Fruit fly (Drosophila melanogaster): ENCODE results near the gene CG31606.

CG31606 gene

DNA sequence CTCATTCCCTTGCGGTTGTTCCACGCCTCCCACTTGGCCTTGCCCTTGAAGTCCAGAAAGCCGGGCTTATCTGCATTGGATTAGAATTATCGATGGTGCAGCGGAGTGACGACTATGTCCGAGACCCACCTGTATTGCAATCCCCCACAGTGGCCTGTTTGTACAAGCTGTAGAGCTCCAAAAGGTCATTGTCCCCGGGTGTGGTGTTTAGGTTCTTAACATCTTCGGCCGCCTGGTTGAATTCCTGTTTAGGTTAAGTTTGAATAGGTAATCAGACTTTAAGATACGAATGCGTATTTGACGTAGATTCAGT lies 14.5 kb downstream of the CG31606 start:
- peak; percentile 99 for TF ChIP-seq EcR (GFP tag; optimal IDR thresholded peaks at IDR 0.05)
- no peak for TF ChIP-seq fd96Ca (GFP tag; IDR thresholded peaks at IDR 0.05)
- no peak for TF ChIP-seq Pif1B (GFP tag; optimal IDR thresholded peaks at IDR 0.05)

DNA sequence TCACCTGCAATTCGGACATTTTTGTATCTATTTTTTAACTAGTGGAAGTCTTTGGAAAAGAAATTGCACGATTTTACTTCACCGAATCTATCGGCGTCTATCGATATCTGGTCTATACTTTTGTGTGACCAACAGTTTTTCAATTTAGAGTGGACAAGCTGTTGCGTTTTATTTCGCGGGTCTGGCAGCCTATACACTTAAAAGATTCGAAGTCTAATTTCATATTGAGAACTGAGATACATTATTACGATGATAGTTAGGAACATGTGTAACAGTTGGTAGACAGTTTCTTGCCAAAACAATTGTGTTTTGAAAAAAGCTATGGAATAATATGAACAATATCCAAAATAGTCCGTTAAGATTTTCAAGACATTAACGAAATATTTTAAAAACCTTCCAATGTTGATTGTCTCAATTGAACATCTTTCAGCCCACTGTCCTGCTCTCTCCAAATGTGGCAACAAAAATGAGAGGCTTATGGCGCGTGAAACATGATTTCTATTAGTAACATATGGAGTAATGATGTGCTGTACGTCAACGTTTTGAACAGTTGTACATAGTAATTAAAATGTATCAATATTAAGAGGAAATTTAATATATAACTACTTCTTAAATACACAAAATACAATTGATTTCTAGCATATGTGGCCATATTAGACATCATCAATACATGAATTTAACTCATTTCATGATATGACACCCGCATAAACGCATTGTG lies 15.1 kb downstream of the CG31606 start, which contains the start of gene Acbp1:
Acbp1 (minus strand) TSS at position 146 of the 718 bp plus-strand sequence.
- TF ChIP-seq D1 (tag; optimal IDR thresholded peaks at IDR 0.05) (peak; percentile 96), fd96Ca (GFP tag; IDR thresholded peaks at IDR 0.05) (peak; percentile 89), CG32121 (GFP tag; IDR thresholded peaks at IDR 0.05) (peak; percentile 93), CG10348 (GFP tag; IDR thresholded peaks at IDR 0.05) (peak; percentile 54; the same call in 1 of the 2 replicates), CG17806 (tag; optimal IDR thresholded peaks at IDR 0.05) (peak; percentile 97), CG4496 (GFP tag; IDR thresholded peaks at IDR 0.05) (peak; percentile 97), Snoo (tag; optimal IDR thresholded peaks at IDR 0.05) (peak; percentile 97), Pif1A (GFP tag; optimal IDR thresholded peaks at IDR 0.05) (peak; percentile 95), EcR (GFP tag; optimal IDR thresholded peaks at IDR 0.05) (peak; percentile 87), gl (tag; optimal IDR thresholded peaks at IDR 0.05) (peak; percentile 93), Pif1B (GFP tag; optimal IDR thresholded peaks at IDR 0.05) (peak; percentile 98), Ets98B (GFP tag; IDR thresholded peaks at IDR 0.05) (peak; percentile 96), CG34367 (tag; optimal IDR thresholded peaks at IDR 0.05) (peak; percentile 96), CG9948 (tag; optimal IDR thresholded peaks at IDR 0.05) (peak; percentile 95), CG14655 (GFP tag; optimal IDR thresholded peaks at IDR 0.05) (peak; percentile 97), CG13204 (GFP tag; optimal IDR thresholded peaks at IDR 0.05) (peak; percentile 93), rn (GFP tag; IDR thresholded peaks at IDR 0.05) (peak; percentile 56), CG15710 (tag; optimal IDR thresholded peaks at IDR 0.05) (peak; percentile 97), CG12605 (GFP tag; IDR thresholded peaks at IDR 0.05) (peak; percentile 91), CG8301 (tag; optimal IDR thresholded peaks at IDR 0.05) (peak; percentile 98), CG8159 (tag; optimal IDR thresholded peaks at IDR 0.05) (peak; percentile 99)

DNA sequence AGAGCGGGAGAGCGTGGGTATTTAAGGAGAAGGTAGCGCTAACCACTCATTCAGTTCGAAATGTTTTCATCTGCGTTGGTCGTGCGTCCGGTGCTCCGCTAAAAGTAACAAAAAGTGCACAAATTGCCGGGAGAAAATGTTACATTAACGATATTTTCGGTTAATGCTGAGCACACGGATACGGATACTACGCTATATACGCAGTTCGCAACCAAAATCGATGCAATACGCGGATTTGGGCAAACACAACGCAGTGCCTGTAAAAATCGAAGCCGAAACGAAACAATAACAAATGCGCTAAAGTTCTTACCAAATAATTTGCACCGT lies 15.6 kb downstream of the CG31606 start, which contains the start of gene Piezo:
Piezo (plus strand) TSS at position 49 of the 327 bp plus-strand sequence.
- TF ChIP-seq CG9948 (tag; optimal IDR thresholded peaks at IDR 0.05) (no peak), CG8159 (tag; optimal IDR thresholded peaks at IDR 0.05) (no peak), Snoo (tag; optimal IDR thresholded peaks at IDR 0.05) (no peak), CG34367 (tag; optimal IDR thresholded peaks at IDR 0.05) (no peak), gl (tag; optimal IDR thresholded peaks at IDR 0.05) (no peak), CG8301 (tag; optimal IDR thresholded peaks at IDR 0.05) (no peak), CG10348 (GFP tag; IDR thresholded peaks at IDR 0.05) (no peak), D1 (tag; optimal IDR thresholded peaks at IDR 0.05) (no peak), CG32121 (GFP tag; IDR thresholded peaks at IDR 0.05) (no peak), CG13204 (GFP tag; optimal IDR thresholded peaks at IDR 0.05) (no peak), CG15710 (tag; optimal IDR thresholded peaks at IDR 0.05) (no peak), Ets98B (GFP tag; IDR thresholded peaks at IDR 0.05) (no peak), CG4496 (GFP tag; IDR thresholded peaks at IDR 0.05) (no peak), Pif1B (GFP tag; optimal IDR thresholded peaks at IDR 0.05) (no peak), CG14655 (GFP tag; optimal IDR thresholded peaks at IDR 0.05) (no peak), rn (GFP tag; IDR thresholded peaks at IDR 0.05) (no peak), EcR (GFP tag; optimal IDR thresholded peaks at IDR 0.05) (no peak), CG12605 (GFP tag; IDR thresholded peaks at IDR 0.05) (no peak), CG17806 (tag; optimal IDR thresholded peaks at IDR 0.05) (no peak), fd96Ca (GFP tag; IDR thresholded peaks at IDR 0.05) (no peak)

DNA sequence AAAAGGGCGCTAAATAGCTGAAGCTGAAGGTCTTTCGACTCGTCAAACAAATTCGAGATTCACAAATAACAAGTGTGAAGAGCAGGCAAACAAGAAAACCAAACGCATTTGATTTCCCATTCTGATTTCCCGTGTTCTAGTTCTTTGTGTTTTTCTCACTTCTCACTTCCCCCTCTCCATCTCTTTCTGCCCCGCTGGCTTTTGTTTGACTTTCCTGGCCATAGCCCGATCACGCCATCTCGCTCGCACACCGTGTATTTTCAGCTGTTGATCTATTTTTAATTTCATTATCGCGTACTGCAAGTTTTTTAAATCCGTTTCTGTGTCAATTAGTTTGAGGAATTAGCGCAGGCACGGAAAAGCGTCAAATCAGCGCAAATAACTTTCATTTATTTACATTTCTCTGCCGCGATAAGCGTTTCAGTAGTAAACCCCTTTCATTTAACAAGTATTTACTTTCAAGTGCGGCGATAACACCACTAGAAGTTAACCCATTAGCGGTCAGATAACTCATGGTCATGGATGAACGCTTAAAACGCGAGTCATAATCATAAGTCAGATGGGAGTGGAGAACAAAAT lies 16.3 kb downstream of the CG31606 start:
- TF ChIP-seq fd96Ca (GFP tag; IDR thresholded peaks at IDR 0.05): no peak
- no peak for TF ChIP-seq CG8301 (tag; optimal IDR thresholded peaks at IDR 0.05)
- no peak for TF ChIP-seq CG9948 (tag; optimal IDR thresholded peaks at IDR 0.05)

DNA sequence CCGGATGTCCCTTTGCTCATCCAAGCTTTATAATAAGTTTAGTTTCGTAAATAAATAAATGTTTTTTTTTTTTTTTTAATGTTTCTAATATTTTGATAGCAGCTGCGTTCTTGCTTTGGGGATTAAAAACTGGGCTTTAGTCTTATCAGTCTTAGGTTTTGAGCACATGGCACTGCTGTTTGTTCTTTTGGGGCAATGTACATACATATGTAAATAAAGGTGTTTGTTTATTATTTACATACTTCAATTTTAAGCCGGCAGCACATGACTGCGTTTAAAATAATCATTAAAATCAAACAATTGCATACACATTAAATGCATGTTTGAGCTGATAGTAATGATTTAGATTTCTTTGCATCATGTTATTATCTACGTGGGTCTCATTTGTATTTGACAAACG lies 16.8 kb downstream of the CG31606 start:
- TF ChIP-seq EcR (GFP tag; optimal IDR thresholded peaks at IDR 0.05) (no peak), Snoo (tag; optimal IDR thresholded peaks at IDR 0.05) (no peak), Pif1A (GFP tag; optimal IDR thresholded peaks at IDR 0.05) (no peak), D1 (tag; optimal IDR thresholded peaks at IDR 0.05) (no peak), CG8301 (tag; optimal IDR thresholded peaks at IDR 0.05) (no peak), CG12605 (GFP tag; IDR thresholded peaks at IDR 0.05) (no peak), CG15710 (tag; optimal IDR thresholded peaks at IDR 0.05) (no peak), CG9948 (tag; optimal IDR thresholded peaks at IDR 0.05) (no peak), CG8159 (tag; optimal IDR thresholded peaks at IDR 0.05) (no peak), CG17806 (tag; optimal IDR thresholded peaks at IDR 0.05) (no peak), CG32121 (GFP tag; IDR thresholded peaks at IDR 0.05) (no peak), CG4496 (GFP tag; IDR thresholded peaks at IDR 0.05) (no peak), CG34367 (tag; optimal IDR thresholded peaks at IDR 0.05) (no peak)

DNA sequence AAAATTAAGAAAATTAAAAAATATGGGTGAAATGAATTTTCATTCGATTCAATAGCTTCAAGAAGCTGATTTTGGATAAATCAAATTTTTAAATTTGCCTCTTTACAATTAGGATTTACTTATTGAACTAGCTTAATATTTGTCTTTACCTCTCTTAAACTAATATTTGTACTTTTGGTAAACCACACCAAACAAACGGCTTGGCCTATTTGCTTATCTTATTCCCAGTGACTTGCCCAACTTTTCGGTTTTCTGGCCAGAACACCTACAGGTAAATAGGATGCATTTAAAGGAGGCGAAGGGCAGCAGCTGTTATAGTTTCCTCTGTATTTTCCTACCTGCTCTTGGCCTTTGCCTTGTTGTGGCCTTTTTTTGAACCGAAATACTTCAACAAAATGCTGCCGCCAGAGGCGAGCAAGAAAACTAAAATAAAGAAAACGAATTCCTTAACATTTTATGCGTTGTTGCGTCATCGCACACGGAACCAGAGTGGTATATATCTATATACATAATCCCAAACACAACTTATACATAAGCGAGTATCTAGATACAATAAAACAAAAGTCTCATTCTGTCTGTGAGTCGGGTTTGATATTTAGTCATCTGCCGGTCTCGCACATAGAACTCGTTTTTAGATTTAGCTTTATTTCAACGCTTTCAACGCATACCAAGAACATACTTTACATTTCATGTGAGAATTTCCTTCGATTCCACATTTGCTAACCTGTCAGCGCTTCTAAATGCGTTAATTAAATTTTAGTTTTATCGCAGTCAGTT lies 18.6 kb downstream of the CG31606 start:
- TF ChIP-seq D1 (tag; optimal IDR thresholded peaks at IDR 0.05) (no peak), fd96Ca (GFP tag; IDR thresholded peaks at IDR 0.05) (no peak), Snoo (tag; optimal IDR thresholded peaks at IDR 0.05) (no peak), Pif1B (GFP tag; optimal IDR thresholded peaks at IDR 0.05) (no peak), rn (GFP tag; IDR thresholded peaks at IDR 0.05) (no peak), CG17806 (tag; optimal IDR thresholded peaks at IDR 0.05) (no peak), CG10348 (GFP tag; IDR thresholded peaks at IDR 0.05) (no peak), EcR (GFP tag; optimal IDR thresholded peaks at IDR 0.05) (no peak), Ets98B (GFP tag; IDR thresholded peaks at IDR 0.05) (no peak), CG8159 (tag; optimal IDR thresholded peaks at IDR 0.05) (no peak), CG32121 (GFP tag; IDR thresholded peaks at IDR 0.05) (no peak), CG15710 (tag; optimal IDR thresholded peaks at IDR 0.05) (no peak), Pif1A (GFP tag; optimal IDR thresholded peaks at IDR 0.05) (no peak), CG34367 (tag; optimal IDR thresholded peaks at IDR 0.05) (no peak), CG4496 (GFP tag; IDR thresholded peaks at IDR 0.05) (no peak), CG14655 (GFP tag; optimal IDR thresholded peaks at IDR 0.05) (no peak), gl (tag; optimal IDR thresholded peaks at IDR 0.05) (no peak), CG8301 (tag; optimal IDR thresholded peaks at IDR 0.05) (no peak), CG12605 (GFP tag; IDR thresholded peaks at IDR 0.05) (no peak), CG13204 (GFP tag; optimal IDR thresholded peaks at IDR 0.05) (no peak)

Measured in whole organism, pupa.